Fruit fly (Drosophila melanogaster) ovary, adult (tissue): Measurements from ENCODE around the gene mus81.

Source experiments
- CG17801 ChIP-seq: fragments of 200-800 bp; optimal IDR thresholded peaks from 2 replicates; lab custom pipeline; 2019; ENCODE audit warnings: missing biosample characterization, mild to moderate bottlenecking, missing genetic modification characterization, moderate library complexity; ENCODE audit not compliant: partially characterized antibody

The mus81 gene

dm6 chrX:940580-941184 lies at the start of gene mus81, which contains the start of gene CG3704:
Gene mus81 (plus strand): TSS chrX:941075.
Gene CG3704 (minus strand): TSS chrX:940805.
- TF ChIP-seq CG17801 (GFP tag; lab: Kevin White, UChicago): peak; percentile 24

- TF ChIP-seq CG17801 (GFP tag; lab: Kevin White, UChicago): no peak
Observed at dm6 chrX:894182-894581, 46.7 kb upstream of the mus81 start, which contains the start of gene CG11663. Gene CG11663 (plus strand): TSS chrX:894482.

dm6 chrX:898367-898766 lies 42.5 kb upstream of the mus81 start:
- TF ChIP-seq CG17801 (GFP tag; lab: Kevin White, UChicago): no peak

dm6 chrX:899407-900050 lies 41.3 kb upstream of the mus81 start:
- no peak for TF ChIP-seq CG17801 (GFP tag; lab: Kevin White, UChicago)

dm6 chrX:900725-901345 lies 40.0 kb upstream of the mus81 start:
- TF ChIP-seq CG17801 (GFP tag; lab: Kevin White, UChicago): peak; percentile 96

dm6 chrX:908763-909497 lies 31.9 kb upstream of the mus81 start:
- no peak for TF ChIP-seq CG17801 (GFP tag; lab: Kevin White, UChicago)

dm6 chrX:921359-921758 lies 19.5 kb upstream of the mus81 start:
- TF ChIP-seq CG17801 (GFP tag; lab: Kevin White, UChicago): no peak

- no peak for TF ChIP-seq CG17801 (GFP tag; lab: Kevin White, UChicago)
Observed at dm6 chrX:927209-927862, 13.5 kb upstream of the mus81 start, which contains the start of gene Lztr1. Gene Lztr1 (minus strand): TSS chrX:927582.

dm6 chrX:927863-928257 lies 13.0 kb upstream of the mus81 start, which contains the start of the genes CG43867 and MED22:
Gene CG43867 (minus strand): TSS chrX:927975.
Gene MED22 (plus strand): TSS chrX:928139.
- no peak for TF ChIP-seq CG17801 (GFP tag; lab: Kevin White, UChicago)

- TF ChIP-seq CG17801 (GFP tag; lab: Kevin White, UChicago): no peak
Observed at dm6 chrX:930048-930800, 10.7 kb upstream of the mus81 start, which contains the start of gene CG3708. Gene CG3708 (minus strand): TSS chrX:930098.

- TF ChIP-seq CG17801 (GFP tag; lab: Kevin White, UChicago): no peak
Observed at dm6 chrX:932166-932565, 8.7 kb upstream of the mus81 start, which contains the start of the genes CG32815 and CG3706. Gene CG32815 (plus strand): TSS chrX:932466. Gene CG3706 (minus strand): TSS chrX:932475.

dm6 chrX:932859-933258 lies 8.0 kb upstream of the mus81 start:
- no peak for TF ChIP-seq CG17801 (GFP tag; lab: Kevin White, UChicago)

dm6 chrX:933997-934396 lies 6.9 kb upstream of the mus81 start:
- TF ChIP-seq CG17801 (GFP tag; lab: Kevin White, UChicago): no peak
